Worm (Caenorhabditis elegans): ENCODE data around the gene C06G3.8.

The C06G3.8 gene

DNA sequence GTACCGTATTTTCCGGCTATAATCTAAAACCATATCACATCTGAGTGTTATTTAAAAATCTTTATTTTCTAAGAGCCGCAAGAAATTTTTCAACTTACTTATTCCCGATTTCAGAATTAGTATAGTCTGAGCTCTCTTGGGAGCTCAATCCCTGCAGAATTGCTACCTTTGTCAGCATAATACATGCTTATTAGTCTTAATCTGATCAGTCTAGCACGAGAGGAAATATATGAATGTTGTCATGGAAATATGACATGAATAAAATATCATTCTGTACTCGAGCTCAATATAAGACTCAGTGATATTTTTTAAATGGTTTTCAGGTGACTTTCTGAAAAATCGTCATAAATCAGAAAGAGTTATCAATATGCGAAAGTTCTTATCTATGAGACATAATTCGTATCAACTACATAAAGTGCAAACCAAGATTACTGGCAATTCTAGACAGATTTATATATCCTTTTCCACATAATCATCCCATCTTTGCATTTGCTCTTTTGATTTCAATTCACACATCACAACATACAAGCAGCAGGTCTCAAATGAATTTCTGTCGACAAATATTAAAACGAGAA, 13.1 kb upstream of the C06G3.8 start:
- no peak for TF ChIP-seq zip-4 (GFP tag; optimal IDR thresholded peaks at IDR 0.05)
- TF ChIP-seq jun-1 (tag; optimal IDR thresholded peaks at IDR 0.05) = no peak
- no peak for TF ChIP-seq nhr-11 (tag; optimal IDR thresholded peaks at IDR 0.05)
- no peak for TF ChIP-seq fos-1 (tag; optimal IDR thresholded peaks at IDR 0.05)
- peak; percentile 24 for TF ChIP-seq nhr-47 (tag; optimal IDR thresholded peaks at IDR 0.05)
- no peak for TF ChIP-seq hlh-4 (tag; optimal IDR thresholded peaks at IDR 0.05)
- no peak for TF ChIP-seq ceh-88 (GFP tag; IDR thresholded peaks at IDR 0.05)
- no peak for TF ChIP-seq nhr-20 (tag; optimal IDR thresholded peaks at IDR 0.05)
- peak; percentile 51 for TF ChIP-seq ceh-8 (GFP tag; optimal IDR thresholded peaks at IDR 0.05)
- TF ChIP-seq sptf-1 (tag; optimal IDR thresholded peaks at IDR 0.05) = no peak
- TF ChIP-seq nhr-12 (tag; optimal IDR thresholded peaks at IDR 0.05) = no peak
- TF ChIP-seq tlp-1 (tag; optimal IDR thresholded peaks at IDR 0.05) = no peak
- TF ChIP-seq isw-1 (GFP tag; IDR thresholded peaks at IDR 0.05) = no peak
- TF ChIP-seq egl-13 (tag; optimal IDR thresholded peaks at IDR 0.05) = no peak
- TF ChIP-seq C34B4.2 (tag; optimal IDR thresholded peaks at IDR 0.05) = no peak
- TF ChIP-seq snu-23 (GFP tag; optimal IDR thresholded peaks at IDR 0.05) = no peak
- no peak for TF ChIP-seq fkh-4 (tag; optimal IDR thresholded peaks at IDR 0.05; ENCODE audit: borderline replicate concordance)
- TF ChIP-seq fkh-10 (GFP tag; optimal IDR thresholded peaks at IDR 0.05) = no peak
- no peak for TF ChIP-seq ceh-82 (tag; optimal IDR thresholded peaks at IDR 0.05)
- TF ChIP-seq ets-5 (GFP tag; IDR thresholded peaks at IDR 0.05) = no peak
- TF ChIP-seq dsc-1 (tag; optimal IDR thresholded peaks at IDR 0.05) = peak; percentile 83
- peak; percentile 73 for TF ChIP-seq fkh-8 (tag; optimal IDR thresholded peaks at IDR 0.05)
- no peak for TF ChIP-seq unc-98 (GFP tag; IDR thresholded peaks at IDR 0.05)
- no peak for TF ChIP-seq sox-4 (tag; optimal IDR thresholded peaks at IDR 0.05)
- no peak for TF ChIP-seq lin-13 (GFP tag; optimal IDR thresholded peaks at IDR 0.05)
- TF ChIP-seq nhr-71 (tag; optimal IDR thresholded peaks at IDR 0.05) = peak; percentile 9
- no peak for TF ChIP-seq nhr-84 (tag; optimal IDR thresholded peaks at IDR 0.05)

- TF ChIP-seq snpc-4 (tag; optimal IDR thresholded peaks at IDR 0.05) (peak; percentile 80), skn-1 (tag; optimal IDR thresholded peaks at IDR 0.05) (peak; percentile 89), sox-4 (tag; optimal IDR thresholded peaks at IDR 0.05) (peak; percentile 32), sup-37 (GFP tag; optimal IDR thresholded peaks at IDR 0.05) (no peak), grh-1 (GFP tag; IDR thresholded peaks at IDR 0.05) (peak; percentile 57; the same call in 1 of the 2 replicates), unc-98 (GFP tag; IDR thresholded peaks at IDR 0.05) (no peak), fos-1 (tag; optimal IDR thresholded peaks at IDR 0.05) (peak; percentile 68), lin-15B (tag; optimal IDR thresholded peaks at IDR 0.05) (peak; percentile 58), nhr-12 (tag; optimal IDR thresholded peaks at IDR 0.05) (no peak), lir-3 (tag; optimal IDR thresholded peaks at IDR 0.05; ENCODE audit: poor library complexity) (peak; percentile 39), dsc-1 (tag; optimal IDR thresholded peaks at IDR 0.05) (peak; percentile 85), lin-35 (GFP tag; optimal IDR thresholded peaks at IDR 0.05) (peak; percentile 84), C04F5.9 (tag; optimal IDR thresholded peaks at IDR 0.05) (peak; percentile 5), nhr-76 (tag; optimal IDR thresholded peaks at IDR 0.05) (no peak), nhr-11 (tag; optimal IDR thresholded peaks at IDR 0.05) (peak; percentile 43), zip-4 (GFP tag; optimal IDR thresholded peaks at IDR 0.05) (peak; percentile 26), hpl-2 (GFP tag; optimal IDR thresholded peaks at IDR 0.05) (no peak), aha-1 (tag; optimal IDR thresholded peaks at IDR 0.05) (no peak), tlp-1 (tag; optimal IDR thresholded peaks at IDR 0.05) (no peak), nhr-28 (tag; optimal IDR thresholded peaks at IDR 0.05) (no peak), egl-13 (tag; optimal IDR thresholded peaks at IDR 0.05) (peak; percentile 72), C34B4.2 (tag; optimal IDR thresholded peaks at IDR 0.05) (no peak), nhr-237 (tag; optimal IDR thresholded peaks at IDR 0.05) (peak; percentile 36), swsn-7 (tag; optimal IDR thresholded peaks at IDR 0.05) (peak; percentile 87), mep-1 (tag; optimal IDR thresholded peaks at IDR 0.05) (peak; percentile 95), aly-2 (tag; optimal IDR thresholded peaks at IDR 0.05) (peak; percentile 60), fkh-8 (tag; optimal IDR thresholded peaks at IDR 0.05) (peak; percentile 69), nhr-71 (tag; optimal IDR thresholded peaks at IDR 0.05) (peak; percentile 92), unc-86 (tag; optimal IDR thresholded peaks at IDR 0.05) (peak; percentile 76), elt-2 (tag; optimal IDR thresholded peaks at IDR 0.05) (peak; percentile 30), nhr-84 (tag; optimal IDR thresholded peaks at IDR 0.05) (no peak), unc-130 (tag; optimal IDR thresholded peaks at IDR 0.05) (peak; percentile 67), ztf-4 (tag; optimal IDR thresholded peaks at IDR 0.05) (peak; percentile 81), ceh-63 (GFP tag; optimal IDR thresholded peaks at IDR 0.05) (no peak), nhr-77 (tag; optimal IDR thresholded peaks at IDR 0.05) (peak; percentile 64), ceh-8 (GFP tag; optimal IDR thresholded peaks at IDR 0.05) (no peak)
These were observed 12.3 kb upstream of the C06G3.8 start, which contains the start of gene tin-9.1 for ce11 chrIV:7044552-7045139. Gene tin-9.1 (minus strand): TSS chrIV:7044602.
